Fruit fly (Drosophila melanogaster): ENCODE results near the gene CG9717.
A peak's percentile ranks its signal among the peaks of the same experiment; 100 is the strongest.

Gene CG9717

dm6 chr3R:30590845-30591244 lies 3.7 kb upstream of the CG9717 start:
- TF ChIP-seq CG7045 (GFP tag; optimal IDR thresholded peaks at IDR 0.05), result no peak
- no peak for TF ChIP-seq Crg-1 (GFP tag; optimal IDR thresholded peaks at IDR 0.05)
- no peak for TF ChIP-seq pad (GFP tag; optimal IDR thresholded peaks at IDR 0.05)
- no peak for TF ChIP-seq CG12768 (GFP tag; optimal IDR thresholded peaks at IDR 0.05)

- TF ChIP-seq CG5204 (GFP tag; optimal IDR thresholded peaks at IDR 0.05) (no peak), CG7045 (GFP tag; optimal IDR thresholded peaks at IDR 0.05) (no peak), Crg-1 (GFP tag; optimal IDR thresholded peaks at IDR 0.05) (no peak), tj (GFP tag; optimal IDR thresholded peaks at IDR 0.05) (no peak), CG33017 (tag; optimal IDR thresholded peaks at IDR 0.05) (no peak), kay (GFP tag; ENCODE audit: borderline replicate concordance) (no peak), CG14711 (tag; optimal IDR thresholded peaks at IDR 0.05) (no peak), cic (GFP tag; optimal IDR thresholded peaks at IDR 0.05) (no peak), Mnt (GFP tag; optimal IDR thresholded peaks at IDR 0.05) (no peak), cnc (optimal IDR thresholded peaks at IDR 0.05) (no peak), CG11617 (GFP tag; optimal IDR thresholded peaks at IDR 0.05) (no peak), CG7101 (tag; optimal IDR thresholded peaks at IDR 0.05) (no peak), CG1620 (GFP tag; optimal IDR thresholded peaks at IDR 0.05) (no peak), Hr96 (GFP tag; optimal IDR thresholded peaks at IDR 0.05) (no peak), Clk (GFP tag; optimal IDR thresholded peaks at IDR 0.05) (no peak), ovo (GFP tag; optimal IDR thresholded peaks at IDR 0.05) (no peak), bab1 (GFP tag; optimal IDR thresholded peaks at IDR 0.05) (no peak)
Measured at dm6 chr3R:30590237-30590636, 3.1 kb upstream of the CG9717 start.

dm6 chr3R:30583542-30583941 lies 3.6 kb downstream of the CG9717 start, which contains the start of gene Rpt6R:
Gene Rpt6R, minus strand, starts transcription at chr3R:30583697.
- TF ChIP-seq kay (GFP tag; ENCODE audit: borderline replicate concordance), result peak; percentile 51
- no peak for TF ChIP-seq tj (GFP tag; optimal IDR thresholded peaks at IDR 0.05)

dm6 chr3R:30579129-30579528 lies 8.0 kb downstream of the CG9717 start, which contains the start of gene CG9702:
Gene CG9702, plus strand, starts transcription at chr3R:30579429.
- no peak for TF ChIP-seq CG11617 (GFP tag; optimal IDR thresholded peaks at IDR 0.05)
- no peak for TF ChIP-seq CG7101 (tag; optimal IDR thresholded peaks at IDR 0.05)
- no peak for TF ChIP-seq bab1 (GFP tag; optimal IDR thresholded peaks at IDR 0.05)
- no peak for TF ChIP-seq cic (GFP tag; optimal IDR thresholded peaks at IDR 0.05)
- no peak for TF ChIP-seq Mnt (GFP tag; optimal IDR thresholded peaks at IDR 0.05)
- TF ChIP-seq ovo (GFP tag; optimal IDR thresholded peaks at IDR 0.05), result no peak
- no peak for TF ChIP-seq CG1620 (GFP tag; optimal IDR thresholded peaks at IDR 0.05)
- TF ChIP-seq Clk (GFP tag; optimal IDR thresholded peaks at IDR 0.05), result no peak
- TF ChIP-seq Crg-1 (GFP tag; optimal IDR thresholded peaks at IDR 0.05), result no peak
- no peak for TF ChIP-seq toe (GFP tag; optimal IDR thresholded peaks at IDR 0.05)
- no peak for TF ChIP-seq pad (GFP tag; optimal IDR thresholded peaks at IDR 0.05)
- no peak for TF ChIP-seq CG33017 (tag; optimal IDR thresholded peaks at IDR 0.05)
- no peak for TF ChIP-seq cnc (optimal IDR thresholded peaks at IDR 0.05)
- TF ChIP-seq CG7045 (GFP tag; optimal IDR thresholded peaks at IDR 0.05), result no peak

- TF ChIP-seq CG5204 (GFP tag; optimal IDR thresholded peaks at IDR 0.05) (no peak), Clk (GFP tag; optimal IDR thresholded peaks at IDR 0.05) (no peak), bab1 (GFP tag; optimal IDR thresholded peaks at IDR 0.05) (no peak)
Measured at dm6 chr3R:30570554-30571141, 16.5 kb downstream of the CG9717 start.

dm6 chr3R:30567215-30567614 lies 19.9 kb downstream of the CG9717 start:
- no peak for TF ChIP-seq Crg-1 (GFP tag; optimal IDR thresholded peaks at IDR 0.05)
- no peak for TF ChIP-seq cic (GFP tag; optimal IDR thresholded peaks at IDR 0.05)
- TF ChIP-seq cnc (optimal IDR thresholded peaks at IDR 0.05), result no peak
- no peak for TF ChIP-seq CG12768 (GFP tag; optimal IDR thresholded peaks at IDR 0.05)
- TF ChIP-seq toe (GFP tag; optimal IDR thresholded peaks at IDR 0.05), result no peak
- no peak for TF ChIP-seq CG33017 (tag; optimal IDR thresholded peaks at IDR 0.05)
- TF ChIP-seq CG7045 (GFP tag; optimal IDR thresholded peaks at IDR 0.05), result no peak
- TF ChIP-seq bab1 (GFP tag; optimal IDR thresholded peaks at IDR 0.05), result no peak

dm6 chr3R:30566181-30566902 lies 20.8 kb downstream of the CG9717 start:
- TF ChIP-seq cnc (optimal IDR thresholded peaks at IDR 0.05), result no peak
- no peak for TF ChIP-seq cic (GFP tag; optimal IDR thresholded peaks at IDR 0.05)
- TF ChIP-seq CG14711 (tag; optimal IDR thresholded peaks at IDR 0.05), result no peak
- no peak for TF ChIP-seq CG7101 (tag; optimal IDR thresholded peaks at IDR 0.05)
- no peak for TF ChIP-seq CG7045 (GFP tag; optimal IDR thresholded peaks at IDR 0.05)
- TF ChIP-seq CG1620 (GFP tag; optimal IDR thresholded peaks at IDR 0.05), result no peak
- TF ChIP-seq toe (GFP tag; optimal IDR thresholded peaks at IDR 0.05), result no peak
- no peak for TF ChIP-seq Hr96 (GFP tag; optimal IDR thresholded peaks at IDR 0.05)
- no peak for TF ChIP-seq kay (GFP tag; ENCODE audit: borderline replicate concordance)
- TF ChIP-seq tj (GFP tag; optimal IDR thresholded peaks at IDR 0.05), result no peak
- TF ChIP-seq pad (GFP tag; optimal IDR thresholded peaks at IDR 0.05), result no peak
- no peak for TF ChIP-seq CG11617 (GFP tag; optimal IDR thresholded peaks at IDR 0.05)
- no peak for TF ChIP-seq CG5204 (GFP tag; optimal IDR thresholded peaks at IDR 0.05)
- no peak for TF ChIP-seq ovo (GFP tag; optimal IDR thresholded peaks at IDR 0.05)
- no peak for TF ChIP-seq Mnt (GFP tag; optimal IDR thresholded peaks at IDR 0.05)
- TF ChIP-seq Clk (GFP tag; optimal IDR thresholded peaks at IDR 0.05), result no peak
- no peak for TF ChIP-seq CG33017 (tag; optimal IDR thresholded peaks at IDR 0.05)
- TF ChIP-seq CG12768 (GFP tag; optimal IDR thresholded peaks at IDR 0.05), result no peak

Measured in whole organism, adult.